Worm (Caenorhabditis elegans): ENCODE measurements around the gene R05H5.7.

R05H5.7 gene

DNA sequence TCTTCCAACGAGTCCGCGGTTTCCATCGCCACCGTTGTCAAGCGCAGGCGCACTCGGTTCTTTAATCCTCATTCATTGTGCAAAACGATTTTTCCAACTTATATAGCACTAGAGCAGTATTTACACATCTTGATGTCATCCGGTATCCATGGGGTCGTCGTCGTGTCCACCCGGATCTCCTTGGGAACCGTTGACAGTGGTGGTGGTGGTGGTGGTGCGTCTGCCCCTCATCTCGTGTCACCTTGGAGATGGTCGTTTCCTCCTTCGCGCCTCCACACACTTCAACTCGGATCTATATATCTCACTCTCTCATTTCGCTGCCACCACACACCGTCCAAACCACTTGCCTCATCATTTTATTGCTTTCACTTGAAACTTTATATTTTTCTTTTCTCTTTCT is 29.5 kb upstream of the R05H5.7 start:
- TF ChIP-seq T23F11.4 (GFP tag; optimal IDR thresholded peaks at IDR 0.05): peak; percentile 38
- no peak for TF ChIP-seq nhr-11 (tag; optimal IDR thresholded peaks at IDR 0.05)

- TF ChIP-seq sdc-2 (tag; optimal IDR thresholded peaks at IDR 0.05): no peak
- no peak for TF ChIP-seq dve-1 (tag; optimal IDR thresholded peaks at IDR 0.05)
- no peak for TF ChIP-seq ceh-14 (tag; optimal IDR thresholded peaks at IDR 0.05)
- TF ChIP-seq hlh-8 (tag; optimal IDR thresholded peaks at IDR 0.05): no peak
- TF ChIP-seq zip-5 (tag; optimal IDR thresholded peaks at IDR 0.05): no peak
- TF ChIP-seq pha-4 (tag; optimal IDR thresholded peaks at IDR 0.05): no peak
- no peak for TF ChIP-seq fax-1 (tag; optimal IDR thresholded peaks at IDR 0.05)
- TF ChIP-seq ztf-16 (tag; optimal IDR thresholded peaks at IDR 0.05): no peak
- TF ChIP-seq pag-3 (tag; optimal IDR thresholded peaks at IDR 0.05; ENCODE audit: borderline replicate concordance): no peak
- no peak for TF ChIP-seq hlh-6 (tag; optimal IDR thresholded peaks at IDR 0.05)
- no peak for TF ChIP-seq ceh-34 (tag; optimal IDR thresholded peaks at IDR 0.05)
- no peak for TF ChIP-seq lim-6 (tag; optimal IDR thresholded peaks at IDR 0.05)
- TF ChIP-seq ahr-1 (tag; optimal IDR thresholded peaks at IDR 0.05): no peak
- TF ChIP-seq unc-3 (GFP tag; conservative IDR thresholded peaks at IDR 0.05): no peak
- no peak for TF ChIP-seq unc-3 (tag; optimal IDR thresholded peaks at IDR 0.05)
- no peak for TF ChIP-seq hlh-13 (GFP tag; optimal IDR thresholded peaks at IDR 0.05)
- no peak for TF ChIP-seq madf-2 (tag; optimal IDR thresholded peaks at IDR 0.05)
- TF ChIP-seq pax-1 (tag; optimal IDR thresholded peaks at IDR 0.05): no peak
- no peak for TF ChIP-seq sox-2 (GFP tag; IDR thresholded peaks at IDR 0.05)
- no peak for TF ChIP-seq unc-86 (tag; optimal IDR thresholded peaks at IDR 0.05)
- TF ChIP-seq ceh-18 (tag; optimal IDR thresholded peaks at IDR 0.05): no peak
Measured at ce11 chrII:10164137-10164536, 28.2 kb upstream of the R05H5.7 start.

ce11 chrII:10166365-10166764 is 25.9 kb upstream of the R05H5.7 start:
- TF ChIP-seq fkh-6 (tag; optimal IDR thresholded peaks at IDR 0.05): no peak
- no peak for TF ChIP-seq pag-3 (tag; optimal IDR thresholded peaks at IDR 0.05; ENCODE audit: borderline replicate concordance)
- TF ChIP-seq pax-1 (tag; optimal IDR thresholded peaks at IDR 0.05): no peak
- no peak for TF ChIP-seq Y22D7AL.16 (tag; optimal IDR thresholded peaks at IDR 0.05)
- no peak for TF ChIP-seq unc-42 (tag; optimal IDR thresholded peaks at IDR 0.05)
- TF ChIP-seq nhr-232 (tag; optimal IDR thresholded peaks at IDR 0.05): no peak
- no peak for TF ChIP-seq lim-6 (tag; optimal IDR thresholded peaks at IDR 0.05)
- no peak for TF ChIP-seq elt-2 (tag; optimal IDR thresholded peaks at IDR 0.05)
- no peak for TF ChIP-seq mec-3 (tag; optimal IDR thresholded peaks at IDR 0.05; ENCODE audit: borderline replicate concordance)
- TF ChIP-seq nfya-1 (tag; optimal IDR thresholded peaks at IDR 0.05): no peak
- TF ChIP-seq pat-9 (tag; optimal IDR thresholded peaks at IDR 0.05): no peak
- no peak for TF ChIP-seq dve-1 (tag; optimal IDR thresholded peaks at IDR 0.05)
- no peak for TF ChIP-seq pros-1 (tag; optimal IDR thresholded peaks at IDR 0.05)

ce11 chrII:10167731-10168130 is 24.6 kb upstream of the R05H5.7 start:
- TF ChIP-seq ceh-18 (tag; optimal IDR thresholded peaks at IDR 0.05): no peak
- TF ChIP-seq sox-4 (tag; optimal IDR thresholded peaks at IDR 0.05): no peak
- TF ChIP-seq elt-4 (tag; optimal IDR thresholded peaks at IDR 0.05): no peak
- no peak for TF ChIP-seq sox-2 (GFP tag; IDR thresholded peaks at IDR 0.05)
- TF ChIP-seq nhr-232 (tag; optimal IDR thresholded peaks at IDR 0.05): no peak
- TF ChIP-seq ceh-45 (GFP tag; IDR thresholded peaks at IDR 0.05): no peak
- TF ChIP-seq dmd-4 (tag; optimal IDR thresholded peaks at IDR 0.05; ENCODE audit: borderline replicate concordance): no peak
- TF ChIP-seq ceh-9 (tag; optimal IDR thresholded peaks at IDR 0.05): no peak
- TF ChIP-seq K02D7.2 (tag; optimal IDR thresholded peaks at IDR 0.05): no peak
- no peak for TF ChIP-seq tbx-7 (tag; optimal IDR thresholded peaks at IDR 0.05)
- TF ChIP-seq che-1 (tag; optimal IDR thresholded peaks at IDR 0.05): no peak
- no peak for TF ChIP-seq hlh-8 (tag; optimal IDR thresholded peaks at IDR 0.05)
- no peak for TF ChIP-seq syd-9 (tag; optimal IDR thresholded peaks at IDR 0.05)
- no peak for TF ChIP-seq ceh-14 (tag; optimal IDR thresholded peaks at IDR 0.05)
